Worm (Caenorhabditis elegans) whole organism, young adult: ENCODE results near the gene srh-206.
"Not testable (repeated sequence)": the region's sequence is repeated elsewhere in the genome, so short reads cannot be mapped to it uniquely, and the experiment has no call there.

Experiments used
- B0019.2 ChIP-seq: fragments of 200-800 bp; sonication (Bioruptor generic); conservative IDR thresholded peaks from 2 replicates; pipeline ENCODE4 v1.3.6; 2022; ENCODE audit warnings: missing genetic modification reagents, missing genetic modification characterization, missing compliant biosample characterization
- C06A6.2 ChIP-seq: fragments of 200-800 bp; sonication (Bioruptor generic); conservative IDR thresholded peaks from 2 replicates; pipeline ENCODE4 v1.3.6; 2022; ENCODE audit warnings: missing genetic modification characterization, missing compliant biosample characterization
- F22D6.2 ChIP-seq: sonication (generic microtip); optimal IDR thresholded peaks from 2 replicates; lab custom pipeline; 2016; ENCODE audit warnings: mild to moderate bottlenecking, missing genetic modification characterization, missing compliant biosample characterization
- F23B12.7 ChIP-seq: sonication (generic microtip); optimal IDR thresholded peaks from 2 replicates; lab custom pipeline; 2017; ENCODE audit warnings: missing genetic modification characterization, mild to moderate bottlenecking, missing compliant biosample characterization, antibody characterized with exemption, moderate library complexity; ENCODE audit not compliant: insufficient read depth
- F37B4.10 ChIP-seq: fragments of 200-800 bp; sonication (Bioruptor generic); IDR thresholded peaks from 2 replicates; pipeline ENCODE4 v1.3.6; 2022; ENCODE audit warnings: missing genetic modification characterization, missing compliant biosample characterization
- F55B11.4 ChIP-seq: sonication (generic microtip); optimal IDR thresholded peaks from 2 replicates; lab custom pipeline; 2016; ENCODE audit warnings: missing compliant biosample characterization, missing genetic modification characterization, borderline replicate concordance; ENCODE audit not compliant: insufficient read depth
- K11D2.4 ChIP-seq: fragments of 200-800 bp; sonication (Bioruptor generic); IDR thresholded peaks from 2 replicates; pipeline ENCODE4 v1.3.6; 2022; ENCODE audit warnings: missing genetic modification reagents, missing genetic modification characterization, missing compliant biosample characterization
- K12H6.12 ChIP-seq: fragments of 200-800 bp; sonication (Bioruptor generic); optimal IDR thresholded peaks from 2 replicates; lab custom pipeline; 2018; ENCODE audit warnings: mild to moderate bottlenecking, missing genetic modification characterization, missing compliant biosample characterization
- T07F8.4 ChIP-seq: sonication (generic microtip); optimal IDR thresholded peaks from 2 replicates; lab custom pipeline; 2016; ENCODE audit warnings: mild to moderate bottlenecking, missing genetic modification characterization, moderate library complexity, missing compliant biosample characterization
- Y53F4B.3 ChIP-seq: fragments of 200-800 bp; sonication (Bioruptor generic); IDR thresholded peaks from 2 replicates; pipeline ENCODE4 v1.3.6; 2022; ENCODE audit warnings: missing genetic modification reagents, missing genetic modification characterization, missing compliant biosample characterization
- Y95B8A.8 ChIP-seq: fragments of 200-800 bp; sonication (Bioruptor generic); IDR thresholded peaks from 2 replicates; pipeline ENCODE4 v1.3.6; 2022; ENCODE audit warnings: missing genetic modification reagents, missing genetic modification characterization, missing compliant biosample characterization
- aptf-3 ChIP-seq: fragments of 200-800 bp; sonication (Bioruptor generic); IDR thresholded peaks from 2 replicates; pipeline ENCODE4 v1.3.6; 2022; ENCODE audit warnings: missing genetic modification characterization, missing compliant biosample characterization
- attf-5 ChIP-seq: fragments of 200-800 bp; sonication (Bioruptor generic); optimal IDR thresholded peaks from 2 replicates; lab custom pipeline; 2018; ENCODE audit warnings: mild to moderate bottlenecking, missing genetic modification characterization, missing compliant biosample characterization
- attf-6 ChIP-seq: fragments of 200-800 bp; sonication (Bioruptor generic); IDR thresholded peaks from 2 replicates; pipeline ENCODE4 v1.3.6; 2022; ENCODE audit warnings: missing genetic modification reagents, missing genetic modification characterization, missing compliant biosample characterization
- bed-1 ChIP-seq: fragments of 200-800 bp; sonication (Bioruptor generic); IDR thresholded peaks from 2 replicates; pipeline ENCODE4 v1.3.6; 2022; ENCODE audit warnings: missing genetic modification reagents, missing genetic modification characterization, missing compliant biosample characterization
- cebp-1 ChIP-seq, 2 experiments: fragments of 200-800 bp in 1 of 2; sonication (Bioruptor generic) in 1 of 2; sonication (generic microtip) in 1 of 2; IDR thresholded peaks in 1 of 2; optimal IDR thresholded peaks in 1 of 2; 2 replicates each; pipeline versions ENCODE4 v1.3.6 to Lab custom; 2017 to 2022; ENCODE audit warnings: missing compliant biosample characterization in 2 of 2, missing genetic modification characterization in 2 of 2, mild to moderate bottlenecking in 1 of 2, missing genetic modification reagents in 1 of 2, moderate library complexity in 1 of 2
- ceh-27 ChIP-seq: fragments of 200-800 bp; sonication (Bioruptor generic); optimal IDR thresholded peaks from 2 replicates; lab custom pipeline; 2018; ENCODE audit warnings: mild to moderate bottlenecking, missing genetic modification characterization, moderate library complexity, missing compliant biosample characterization
- die-1 ChIP-seq: sonication (generic microtip); optimal IDR thresholded peaks from 2 replicates; lab custom pipeline; 2016; ENCODE audit warnings: missing genotype, mild to moderate bottlenecking, missing genetic modification characterization, missing compliant biosample characterization
- fkh-3 ChIP-seq: sonication (generic microtip); optimal IDR thresholded peaks from 2 replicates; lab custom pipeline; 2016; ENCODE audit warnings: mild to moderate bottlenecking, missing genetic modification characterization, missing compliant biosample characterization
- hlh-12 ChIP-seq: sonication (generic microtip); optimal IDR thresholded peaks from 2 replicates; lab custom pipeline; 2016; ENCODE audit warnings: missing genetic modification characterization, missing compliant biosample characterization
- hrde-1 ChIP-seq: sonication (generic microtip); optimal IDR thresholded peaks from 2 replicates; lab custom pipeline; 2016; ENCODE audit warnings: missing genetic modification characterization, mild to moderate bottlenecking, missing compliant biosample characterization, moderate library complexity, missing genotype, missing genetic modification reagents, borderline replicate concordance
- lag-1 ChIP-seq: fragments of 200-800 bp; sonication (Bioruptor generic); IDR thresholded peaks from 2 replicates; pipeline ENCODE4 v1.3.6; 2022; ENCODE audit warnings: missing genetic modification reagents, missing genetic modification characterization, missing compliant biosample characterization
- let-526 ChIP-seq: fragments of 200-800 bp; sonication (Bioruptor generic); IDR thresholded peaks from 2 replicates; pipeline ENCODE4 v1.3.6; 2022; ENCODE audit warnings: missing genetic modification reagents, missing genetic modification characterization, missing compliant biosample characterization
- mcd-1 ChIP-seq: fragments of 200-800 bp; sonication (Bioruptor generic); IDR thresholded peaks from 2 replicates; pipeline ENCODE4 v1.3.6; 2022; ENCODE audit warnings: missing genetic modification reagents, missing genetic modification characterization, missing compliant biosample characterization
- mel-28 ChIP-seq: sonication (generic microtip); optimal IDR thresholded peaks from 2 replicates; lab custom pipeline; 2016; ENCODE audit warnings: borderline replicate concordance, mild to moderate bottlenecking, missing genetic modification characterization, missing compliant biosample characterization
- mes-4 ChIP-seq: sonication (generic microtip); optimal IDR thresholded peaks from 2 replicates; lab custom pipeline; 2016; ENCODE audit warnings: missing genotype, missing genetic modification characterization, missing compliant biosample characterization
- nfyb-1 ChIP-seq: fragments of 200-800 bp; sonication (Bioruptor generic); IDR thresholded peaks from 2 replicates; pipeline ENCODE4 v1.3.6; 2022; ENCODE audit warnings: missing genetic modification reagents, missing genetic modification characterization, missing compliant biosample characterization
- nhr-27 ChIP-seq: fragments of 200-800 bp; sonication (Bioruptor generic); optimal IDR thresholded peaks from 2 replicates; lab custom pipeline; 2018; ENCODE audit warnings: mild to moderate bottlenecking, missing genetic modification characterization, moderate library complexity, missing compliant biosample characterization
- pha-4 ChIP-seq: fragments of 150-350 bp; sonication (generic microtip); optimal IDR thresholded peaks from 2 replicates; lab custom pipeline; 2014; ENCODE audit warnings: missing biosample characterization, missing genetic modification reagents, missing genetic modification characterization
- rcor-1 ChIP-seq: fragments of 200-800 bp; sonication (Bioruptor generic); IDR thresholded peaks from 2 replicates; pipeline ENCODE4 v1.3.6; 2022; ENCODE audit warnings: missing genetic modification reagents, missing genetic modification characterization, missing compliant biosample characterization
- snpc-1.1 ChIP-seq: sonication (generic microtip); optimal IDR thresholded peaks from 2 replicates; lab custom pipeline; 2017; ENCODE audit warnings: missing genetic modification characterization, mild to moderate bottlenecking, missing compliant biosample characterization, antibody characterized with exemption, moderate library complexity, missing genotype, missing genetic modification reagents; ENCODE audit not compliant: insufficient read depth
- snpc-3.4 ChIP-seq: sonication (generic microtip); optimal IDR thresholded peaks from 2 replicates; lab custom pipeline; 2017; ENCODE audit warnings: missing genetic modification characterization, mild to moderate bottlenecking, missing compliant biosample characterization, antibody characterized with exemption, moderate library complexity, missing genotype, missing genetic modification reagents
- sptf-2 ChIP-seq: fragments of 200-800 bp; sonication (Bioruptor generic); optimal IDR thresholded peaks from 2 replicates; lab custom pipeline; 2018; ENCODE audit warnings: mild to moderate bottlenecking, missing genetic modification characterization, missing compliant biosample characterization
- tbp1 ChIP-seq: fragments of 200-800 bp; sonication (Bioruptor generic); optimal IDR thresholded peaks from 2 replicates; lab custom pipeline; 2018; ENCODE audit warnings: mild to moderate bottlenecking, missing genetic modification characterization, missing compliant biosample characterization
- tlf-1 ChIP-seq: fragments of 200-800 bp; sonication (Bioruptor generic); optimal IDR thresholded peaks from 2 replicates; lab custom pipeline; 2018; ENCODE audit warnings: mild to moderate bottlenecking, missing genetic modification characterization, missing compliant biosample characterization
- unc-62 ChIP-seq: fragments of 150-350 bp; optimal IDR thresholded peaks from 2 replicates; lab custom pipeline; 2014; ENCODE audit warnings: missing biosample characterization, missing genetic modification reagents, missing genetic modification characterization
- ztf-22 ChIP-seq: fragments of 200-800 bp; sonication (Bioruptor generic); optimal IDR thresholded peaks from 2 replicates; lab custom pipeline; 2018; ENCODE audit warnings: mild to moderate bottlenecking, missing genetic modification characterization, moderate library complexity, missing compliant biosample characterization
- ztf-25 ChIP-seq: fragments of 200-800 bp; sonication (Bioruptor generic); IDR thresholded peaks from 2 replicates; pipeline ENCODE4 v1.3.6; 2022; ENCODE audit warnings: missing genetic modification reagents, missing genetic modification characterization, missing compliant biosample characterization
- ztf-3 ChIP-seq: fragments of 200-800 bp; sonication (Bioruptor generic); optimal IDR thresholded peaks from 2 replicates; lab custom pipeline; 2018; ENCODE audit warnings: mild to moderate bottlenecking, missing genetic modification characterization, missing compliant biosample characterization

Gene srh-206

DNA sequence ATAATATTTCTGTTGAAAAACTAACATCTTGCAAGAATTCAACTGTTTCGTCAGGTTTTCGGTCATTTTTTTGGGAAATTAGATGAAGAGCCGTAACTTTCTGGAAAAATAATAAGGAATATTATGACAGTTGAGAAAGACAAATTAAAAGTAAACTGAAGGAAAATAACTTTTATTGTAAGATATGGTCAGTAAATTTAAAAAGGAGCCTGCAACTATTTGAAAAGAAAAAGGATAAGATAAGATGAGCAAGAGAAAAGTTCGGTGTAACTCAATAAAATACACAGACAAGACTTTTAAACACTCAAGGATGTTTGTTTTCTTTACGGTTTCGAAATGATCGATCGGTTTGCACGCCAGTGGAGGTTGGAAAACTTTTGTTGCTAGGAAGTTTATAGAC is 5.1 kb downstream of the srh-206 start, which contains the start of gene fbxa-111:
TSS of gene fbxa-111 (minus strand) at position 101 of the 400 bp plus-strand sequence.
- TF ChIP-seq ceh-27 (GFP tag; lab: Kevin White, UChicago); tbp1; Y95B8A.8 (GFP tag; lab: Robert Waterston, UW): not testable (repeated sequence)

DNA sequence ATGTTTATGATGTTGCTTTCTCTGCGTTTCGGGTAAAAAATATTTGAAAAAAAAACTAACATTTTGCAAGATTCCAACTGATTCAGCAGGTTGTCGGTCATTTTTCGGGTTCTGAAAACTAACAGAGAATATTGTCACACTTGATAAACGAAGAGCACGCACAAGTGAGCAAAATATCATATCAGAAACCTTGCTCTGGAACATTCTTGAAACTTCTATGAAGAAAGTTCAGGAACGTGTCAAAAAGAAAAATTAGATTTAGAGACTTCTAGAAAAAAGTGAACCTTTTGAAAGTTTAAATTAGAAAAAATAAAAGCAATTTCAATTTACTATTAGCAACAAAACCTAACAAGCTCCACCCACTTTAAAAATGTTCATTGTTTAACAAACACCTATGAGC is 6.7 kb downstream of the srh-206 start, which contains the start of gene fbxa-112:
TSS of gene fbxa-112 (minus strand) at position 101 of the 400 bp plus-strand sequence.
- not testable (repeated sequence) for TF ChIP-seq tbp1, pha-4, T07F8.4
- TF ChIP-seq, all 124 proteins: peak for 0; not testable (repeated sequence) for 124

DNA sequence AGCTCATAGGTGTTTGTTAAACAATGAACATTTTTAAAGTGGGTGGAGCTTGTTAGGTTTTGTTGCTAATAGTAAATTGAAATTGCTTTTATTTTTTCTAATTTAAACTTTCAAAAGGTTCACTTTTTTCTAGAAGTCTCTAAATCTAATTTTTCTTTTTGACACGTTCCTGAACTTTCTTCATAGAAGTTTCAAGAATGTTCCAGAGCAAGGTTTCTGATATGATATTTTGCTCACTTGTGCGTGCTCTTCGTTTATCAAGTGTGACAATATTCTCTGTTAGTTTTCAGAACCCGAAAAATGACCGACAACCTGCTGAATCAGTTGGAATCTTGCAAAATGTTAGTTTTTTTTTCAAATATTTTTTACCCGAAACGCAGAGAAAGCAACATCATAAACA is 15.9 kb downstream of the srh-206 start, which contains the start of gene fbxa-148:
TSS of gene fbxa-148 (plus strand) at position 301 of the 400 bp plus-strand sequence.
- TF ChIP-seq Y53F4B.3 (GFP tag; lab: Robert Waterston, UW); mes-4 (tag; lab: Kevin White, UChicago); ztf-3: not testable (repeated sequence)

DNA sequence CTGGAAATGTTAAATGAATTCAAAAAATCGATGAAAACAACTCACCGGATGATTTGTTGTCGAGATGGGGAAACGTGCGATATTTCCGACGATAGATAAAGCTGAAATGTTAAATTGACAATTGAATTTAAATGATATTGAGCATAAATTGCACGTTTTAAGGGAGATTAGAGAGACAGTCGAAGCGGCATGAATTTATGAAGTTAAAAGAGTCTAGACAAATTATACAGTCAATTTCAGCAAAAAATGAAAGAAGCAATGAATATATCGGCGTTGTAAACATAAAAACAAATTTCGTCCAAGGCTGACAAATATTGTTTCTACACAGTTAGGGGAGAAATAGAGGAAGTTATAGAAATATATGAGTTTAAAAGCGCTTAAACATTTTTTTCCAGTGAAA is 27.3 kb downstream of the srh-206 start, which contains the start of gene Y102A5C.36:
TSS of gene Y102A5C.36 (minus strand) at position 101 of the 400 bp plus-strand sequence.
- no peak for TF ChIP-seq lag-1 (GFP tag; lab: Robert Waterston, UW)
- no peak for TF ChIP-seq F37B4.10 (GFP tag; lab: Robert Waterston, UW)

ce11 chrV:16921952-16922351 is 32.7 kb downstream of the srh-206 start, which contains the start of gene Y102A5C.4:
Y102A5C.4 (plus strand) TSS chrV:16922252.
- no peak for TF ChIP-seq snpc-1.1 (tag; lab: Kevin White, UChicago)
- TF ChIP-seq F23B12.7 (tag; lab: Kevin White, UChicago), result no peak
- no peak for TF ChIP-seq mcd-1 (GFP tag; lab: Robert Waterston, UW)
- no peak for TF ChIP-seq cebp-1 (GFP tag; IDR thresholded peaks at IDR 0.05; lab: Robert Waterston, UW)
- no peak for TF ChIP-seq cebp-1 (tag; optimal IDR thresholded peaks at IDR 0.05; lab: Kevin White, UChicago)
- TF ChIP-seq ztf-3, result no peak
- no peak for TF ChIP-seq K12H6.12 (tag; lab: Kevin White, UChicago)
- no peak for TF ChIP-seq snpc-3.4 (tag; lab: Kevin White, UChicago)
- no peak for TF ChIP-seq bed-1 (GFP tag; lab: Robert Waterston, UW)
- TF ChIP-seq let-526 (GFP tag; lab: Robert Waterston, UW), result no peak
- TF ChIP-seq die-1 (tag; lab: Kevin White, UChicago), result no peak
- TF ChIP-seq ztf-25 (GFP tag; lab: Robert Waterston, UW), result no peak
- no peak for TF ChIP-seq C06A6.2 (GFP tag; lab: Robert Waterston, UW)
- TF ChIP-seq sptf-2 (GFP tag; lab: Kevin White, UChicago), result no peak
- no peak for TF ChIP-seq F22D6.2 (tag; lab: Kevin White, UChicago)
- TF ChIP-seq ztf-22, result no peak
- TF ChIP-seq rcor-1 (GFP tag; lab: Robert Waterston, UW), result no peak
- TF ChIP-seq K11D2.4 (GFP tag; lab: Robert Waterston, UW), result no peak
- TF ChIP-seq hrde-1, result no peak
- no peak for TF ChIP-seq aptf-3

DNA sequence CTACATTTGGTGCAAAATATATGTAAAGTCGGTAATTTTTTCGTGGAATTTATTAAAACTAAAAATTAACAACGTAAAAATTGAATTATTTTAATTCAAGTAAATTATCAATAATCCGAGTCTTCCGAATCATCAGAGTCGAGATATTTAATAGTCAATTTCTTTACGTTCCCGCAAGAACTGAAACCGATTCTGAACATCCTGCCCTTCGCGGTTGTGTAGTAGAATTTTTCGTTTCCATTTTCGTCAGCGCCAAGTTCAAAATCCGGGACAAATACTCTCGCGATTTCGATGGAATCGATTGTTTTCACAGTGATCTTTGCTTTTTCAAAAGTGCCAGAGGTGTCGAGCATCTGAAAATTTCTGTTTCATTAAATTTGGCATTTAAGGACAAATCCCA is 35.0 kb downstream of the srh-206 start:
- no peak for TF ChIP-seq B0019.2 (GFP tag; lab: Robert Waterston, UW)
- TF ChIP-seq mel-28 (tag; lab: Kevin White, UChicago), result no peak
- TF ChIP-seq nhr-27 (tag; lab: Kevin White, UChicago), result no peak
- TF ChIP-seq tlf-1 (GFP tag; lab: Kevin White, UChicago), result peak; percentile 28
- peak; percentile 89 for TF ChIP-seq attf-6 (GFP tag; lab: Robert Waterston, UW)
- TF ChIP-seq Y53F4B.3 (GFP tag; lab: Robert Waterston, UW), result no peak
- no peak for TF ChIP-seq unc-62
- TF ChIP-seq F55B11.4 (tag; lab: Kevin White, UChicago), result no peak
- TF ChIP-seq fkh-3 (tag; lab: Kevin White, UChicago), result no peak
- TF ChIP-seq snpc-1.1 (tag; lab: Kevin White, UChicago), result no peak
- TF ChIP-seq nfyb-1 (GFP tag; lab: Robert Waterston, UW), result no peak
- TF ChIP-seq hlh-12 (tag; lab: Kevin White, UChicago), result no peak
- no peak for TF ChIP-seq attf-5 (GFP tag; lab: Kevin White, UChicago)
